Worm (Caenorhabditis elegans): ENCODE measurements around the gene C35B1.2.
"Not testable (repeated sequence)": the region's sequence is repeated elsewhere in the genome, so short reads cannot be mapped to it uniquely, and the experiment has no call there.

C35B1.2 gene

DNA sequence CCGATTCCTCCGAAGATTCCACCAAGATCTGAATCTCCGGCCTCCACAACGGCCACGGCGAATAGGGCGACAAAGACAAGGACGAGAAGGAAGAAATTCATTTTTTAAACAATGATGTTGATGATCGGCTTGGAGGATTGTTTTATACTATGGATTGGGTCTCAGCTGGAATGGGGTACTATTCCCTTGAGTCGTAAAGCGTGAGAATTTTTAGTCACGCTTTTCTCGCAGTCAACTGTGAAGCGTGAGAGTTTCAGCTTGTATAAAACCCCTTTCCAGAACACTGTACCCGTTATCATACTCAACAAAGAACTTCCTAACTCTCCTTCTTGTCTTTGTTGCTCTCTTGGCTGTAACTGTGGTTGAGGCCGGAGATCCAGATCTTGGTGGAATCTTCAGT is 28.5 kb downstream of the C35B1.2 start, which contains the start of gene F49F1.15:
TSS of gene F49F1.15 (minus strand) at position 101 of the 400 bp plus-strand sequence.
- TF ChIP-seq F33H1.4 (GFP tag; IDR thresholded peaks at IDR 0.05) = no peak
- TF ChIP-seq nhr-179 (tag; optimal IDR thresholded peaks at IDR 0.05) = no peak
- no peak for TF ChIP-seq B0336.3 (GFP tag; IDR thresholded peaks at IDR 0.05)
- no peak for TF ChIP-seq die-1 (tag; optimal IDR thresholded peaks at IDR 0.05)
- no peak for TF ChIP-seq dpff-1 (tag; optimal IDR thresholded peaks at IDR 0.05)
- TF ChIP-seq repo-1 (tag; optimal IDR thresholded peaks at IDR 0.05) = no peak
- TF ChIP-seq Y56A3A.18 (GFP tag; IDR thresholded peaks at IDR 0.05) = no peak
- TF ChIP-seq Y95B8A.8 (GFP tag; IDR thresholded peaks at IDR 0.05) = no peak
- TF ChIP-seq mxl-1 (tag; optimal IDR thresholded peaks at IDR 0.05) = no peak
- TF ChIP-seq ztf-3 (GFP tag; optimal IDR thresholded peaks at IDR 0.05) = no peak

DNA sequence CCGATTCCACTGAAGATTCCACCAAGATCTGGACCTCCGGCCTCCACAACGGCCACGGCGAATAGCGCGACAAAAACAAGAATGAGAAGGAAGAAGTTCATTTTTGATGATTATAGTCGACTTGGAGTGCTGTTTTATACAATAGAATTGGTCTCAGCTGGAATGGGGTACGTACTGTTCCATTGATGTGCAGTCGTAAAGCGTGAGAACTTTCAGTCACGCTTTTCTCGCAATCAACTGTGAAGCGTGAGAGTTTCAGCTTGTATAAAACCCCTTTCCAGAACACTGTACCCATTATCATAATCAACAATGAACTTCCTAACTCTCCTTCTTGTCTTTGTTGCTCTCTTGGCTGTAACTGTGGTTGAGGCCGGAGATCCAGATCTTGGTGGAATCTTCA is 29.6 kb downstream of the C35B1.2 start, which contains the start of the genes F49F1.4 and F49F1.2:
TSS of gene F49F1.4 (minus strand) at position 101 of the 400 bp plus-strand sequence.
TSS of gene F49F1.2 (plus strand) at position 310 of the 400 bp plus-strand sequence.
- TF ChIP-seq ceh-79 (tag; optimal IDR thresholded peaks at IDR 0.05) (no peak), F22D6.2 (tag; optimal IDR thresholded peaks at IDR 0.05) (no peak), ztf-3 (GFP tag; optimal IDR thresholded peaks at IDR 0.05) (no peak)

DNA sequence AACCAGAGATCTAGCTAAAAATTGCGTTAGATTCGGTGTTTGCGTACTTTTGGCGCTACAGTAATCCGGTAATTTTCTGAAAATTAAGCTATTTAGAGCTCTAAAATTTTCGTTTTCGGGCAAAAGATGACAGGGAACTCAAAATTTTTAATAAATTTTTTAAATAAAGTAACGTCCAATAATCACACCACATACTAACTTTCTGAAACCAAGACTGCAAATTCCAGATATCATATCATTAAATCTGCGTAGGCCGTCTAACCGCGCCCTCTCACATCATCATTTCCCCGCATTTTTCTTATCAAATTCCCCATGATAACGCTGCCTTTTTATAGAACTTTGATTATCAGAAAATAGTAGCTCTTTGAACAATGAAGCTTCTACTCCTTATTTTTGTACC is 31.4 kb downstream of the C35B1.2 start, which contains the start of gene drd-50:
TSS of gene drd-50 (plus strand) at position 301 of the 400 bp plus-strand sequence.
- no peak for TF ChIP-seq mes-4 (tag; optimal IDR thresholded peaks at IDR 0.05)
- peak; percentile 17 for TF ChIP-seq nhr-80 (tag; optimal IDR thresholded peaks at IDR 0.05)

DNA sequence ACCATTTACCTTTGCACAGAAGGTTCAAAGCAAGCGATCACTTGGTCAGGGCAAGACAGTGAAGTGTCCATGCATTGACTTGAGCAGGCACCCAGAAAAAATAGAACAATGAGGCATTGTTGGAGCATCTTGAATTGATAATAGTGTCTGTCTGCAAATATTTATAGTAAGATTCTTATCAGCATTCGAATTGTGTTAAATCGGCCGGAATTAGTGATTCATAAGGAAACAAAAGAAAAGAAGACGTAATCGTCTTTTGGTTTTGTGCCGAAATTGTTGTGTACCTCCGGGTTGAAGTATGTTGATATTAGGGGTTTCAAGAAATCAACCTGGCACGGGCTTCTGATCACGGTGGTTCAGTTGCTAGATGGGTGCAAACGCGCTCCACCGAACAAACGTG is 34.3 kb downstream of the C35B1.2 start, which contains the start of gene F49F1.5:
TSS of gene F49F1.5 (minus strand) at position 153 of the 400 bp plus-strand sequence.
- TF ChIP-seq unc-130 (GFP tag; optimal IDR thresholded peaks at IDR 0.05) (no peak), ztf-6 (GFP tag; IDR thresholded peaks at IDR 0.05) (no peak), ceh-58 (GFP tag; IDR thresholded peaks at IDR 0.05) (no peak), D2030.7 (GFP tag; IDR thresholded peaks at IDR 0.05) (no peak), Y53F4B.3 (GFP tag; IDR thresholded peaks at IDR 0.05) (no peak), ekl-4 (GFP tag; IDR thresholded peaks at IDR 0.05) (no peak), ceh-91 (GFP tag; IDR thresholded peaks at IDR 0.05) (no peak), ztf-22 (GFP tag; optimal IDR thresholded peaks at IDR 0.05) (no peak), gei-17 (GFP tag; optimal IDR thresholded peaks at IDR 0.05) (no peak), ceh-27 (GFP tag; optimal IDR thresholded peaks at IDR 0.05) (no peak), lsl-1 (GFP tag; optimal IDR thresholded peaks at IDR 0.05) (no peak), Y95B8A.8 (GFP tag; IDR thresholded peaks at IDR 0.05) (no peak)

DNA sequence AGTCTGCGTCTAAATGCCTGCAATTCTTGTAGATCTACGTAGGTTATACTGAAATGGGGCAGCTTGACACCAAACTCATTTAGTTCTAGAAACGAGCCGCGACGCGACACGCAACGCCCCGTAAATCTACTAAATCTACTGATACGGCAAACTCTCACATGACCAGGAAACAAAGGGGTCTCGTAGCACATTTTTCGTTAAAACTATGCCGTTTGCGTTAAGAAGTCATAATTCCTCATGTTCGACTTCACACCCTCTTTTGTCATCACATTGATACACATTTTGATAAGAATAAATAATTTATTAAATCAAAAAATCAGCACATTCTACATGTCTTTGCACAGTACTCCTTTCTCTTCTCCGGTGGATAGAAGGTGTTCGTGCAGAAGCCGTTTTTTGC is 35.0 kb downstream of the C35B1.2 start:
- TF ChIP-seq F39B2.1 (GFP tag; IDR thresholded peaks at IDR 0.05) = no peak
- TF ChIP-seq nhr-80 (tag; optimal IDR thresholded peaks at IDR 0.05) = peak; percentile 19
- no peak for TF ChIP-seq hsf-1 (GFP tag; IDR thresholded peaks at IDR 0.05)

DNA sequence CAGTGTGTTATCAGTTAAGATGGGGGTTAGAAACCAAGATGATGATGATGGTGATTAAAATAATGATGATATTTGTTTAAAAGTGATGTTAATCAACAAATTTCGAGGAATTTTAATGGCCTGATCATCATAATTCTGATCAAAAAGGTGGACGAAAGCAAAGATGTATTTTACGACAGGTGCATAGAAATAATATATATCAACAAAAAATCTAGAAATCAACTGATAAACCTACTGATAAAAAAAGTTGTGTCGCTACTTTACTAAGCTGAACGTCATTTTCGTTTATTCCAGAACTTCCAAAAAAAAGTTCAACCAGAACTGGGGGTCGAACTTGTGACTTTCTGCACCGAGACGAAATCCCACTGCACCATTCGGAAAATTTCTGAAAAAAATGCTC is 37.1 kb downstream of the C35B1.2 start, which contains the start of gene mul-1:
TSS of gene mul-1 (minus strand) at position 84 of the 400 bp plus-strand sequence.
- TF ChIP-seq tbx-9 (tag; optimal IDR thresholded peaks at IDR 0.05; ENCODE audit: borderline replicate concordance) = no peak
- peak; percentile 46 for TF ChIP-seq nhr-80 (tag; optimal IDR thresholded peaks at IDR 0.05)

DNA sequence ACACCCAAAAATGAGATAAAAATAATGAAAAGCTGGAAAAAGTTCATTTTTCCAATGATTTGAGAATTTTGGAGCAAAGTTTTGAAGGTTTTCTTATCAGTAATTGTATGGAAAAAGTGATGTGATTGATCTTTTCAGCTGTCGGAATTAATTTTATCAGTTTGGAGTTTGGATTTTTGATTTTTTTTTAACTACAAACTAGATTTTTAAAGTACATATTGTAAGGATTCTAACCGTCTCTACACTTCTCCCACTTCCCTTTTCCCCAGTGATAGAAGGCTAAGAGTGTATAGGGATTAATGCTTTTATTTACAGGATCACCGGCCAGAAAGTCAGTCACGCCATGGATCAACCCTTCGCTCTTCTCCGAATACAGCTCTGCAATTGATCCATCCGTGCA is 39.6 kb downstream of the C35B1.2 start, which contains the start of gene F49F1.7:
TSS of gene F49F1.7 (minus strand) at position 101 of the 400 bp plus-strand sequence.
- TF ChIP-seq F55B11.4 (tag; optimal IDR thresholded peaks at IDR 0.05; ENCODE audit: borderline replicate concordance, insufficient read depth); bed-1 (GFP tag; IDR thresholded peaks at IDR 0.05); nfya-1 (tag; optimal IDR thresholded peaks at IDR 0.05; ENCODE audit: borderline replicate concordance, insufficient read depth): not testable (repeated sequence)

All from whole organism, young adult.